Worm (Caenorhabditis elegans): ENCODE measurements around the gene sav-1.

sav-1 gene

DNA sequence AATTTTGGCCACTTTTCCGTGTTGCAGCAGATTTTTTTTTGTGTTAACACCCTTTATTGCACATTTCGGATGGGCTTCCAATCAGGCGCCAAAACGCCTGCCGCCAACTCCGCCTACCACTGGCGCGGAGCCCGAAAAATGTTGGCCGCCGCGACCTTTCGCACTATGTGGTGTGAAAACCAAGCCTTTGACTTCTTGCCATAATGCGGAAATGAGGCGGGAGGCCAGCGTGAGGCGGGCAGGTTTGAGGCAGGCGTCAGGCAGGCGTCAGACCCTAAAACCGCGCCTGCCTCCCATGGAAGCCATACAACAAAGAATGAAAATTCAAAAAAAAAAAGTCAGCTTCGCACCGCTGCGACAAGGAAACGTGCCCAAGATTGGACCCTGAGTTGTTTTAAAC is 29.9 kb upstream of the sav-1 start:
- TF ChIP-seq aly-1 (tag; optimal IDR thresholded peaks at IDR 0.05), result no peak
- TF ChIP-seq hnd-1 (tag; optimal IDR thresholded peaks at IDR 0.05), result no peak
- no peak for TF ChIP-seq flt-1 (GFP tag; IDR thresholded peaks at IDR 0.05)
- no peak for TF ChIP-seq tbx-11 (GFP tag; IDR thresholded peaks at IDR 0.05)
- no peak for TF ChIP-seq pes-1 (GFP tag; IDR thresholded peaks at IDR 0.05)
- no peak for TF ChIP-seq scrt-1 (GFP tag; IDR thresholded peaks at IDR 0.05)
- TF ChIP-seq hmbx-1 (tag; optimal IDR thresholded peaks at IDR 0.05), result no peak
- no peak for TF ChIP-seq F13C5.2 (tag; optimal IDR thresholded peaks at IDR 0.05)
- TF ChIP-seq tbx-37 (GFP tag; conservative IDR thresholded peaks at IDR 0.05), result no peak
- no peak for TF ChIP-seq ets-7 (tag; optimal IDR thresholded peaks at IDR 0.05)
- TF ChIP-seq sea-1 (GFP tag; conservative IDR thresholded peaks at IDR 0.05), result no peak
- no peak for TF ChIP-seq B0310.2 (tag; optimal IDR thresholded peaks at IDR 0.05)

DNA sequence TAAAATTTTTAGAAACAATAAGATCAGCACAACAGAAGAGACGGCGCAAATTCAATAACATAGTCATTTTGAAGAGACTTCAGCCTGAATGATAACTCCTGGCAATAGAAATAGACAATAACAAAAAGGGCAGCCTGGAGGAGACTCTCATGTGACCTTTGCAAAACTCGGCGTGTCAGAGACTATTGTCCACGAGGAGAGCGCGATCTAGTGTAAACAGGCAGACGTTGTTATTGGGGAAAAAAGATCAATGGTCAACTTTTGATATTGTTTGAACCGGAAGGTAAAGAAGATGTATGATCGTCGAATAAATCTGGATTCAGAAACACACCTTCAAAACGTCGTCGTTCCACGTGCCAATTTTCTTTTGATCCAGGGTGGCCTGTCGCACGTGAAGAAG is 29.2 kb upstream of the sav-1 start:
- TF ChIP-seq pes-1 (GFP tag; IDR thresholded peaks at IDR 0.05) (no peak), flt-1 (GFP tag; IDR thresholded peaks at IDR 0.05) (no peak), tbx-11 (GFP tag; IDR thresholded peaks at IDR 0.05) (no peak), ama-1 (optimal IDR thresholded peaks at IDR 0.05) (no peak), ceh-13 (GFP tag; optimal IDR thresholded peaks at IDR 0.05) (no peak), B0310.2 (tag; optimal IDR thresholded peaks at IDR 0.05) (no peak), hmbx-1 (tag; optimal IDR thresholded peaks at IDR 0.05) (no peak), hmg-4 (GFP tag; optimal IDR thresholded peaks at IDR 0.05) (no peak), hnd-1 (tag; optimal IDR thresholded peaks at IDR 0.05) (no peak)

DNA sequence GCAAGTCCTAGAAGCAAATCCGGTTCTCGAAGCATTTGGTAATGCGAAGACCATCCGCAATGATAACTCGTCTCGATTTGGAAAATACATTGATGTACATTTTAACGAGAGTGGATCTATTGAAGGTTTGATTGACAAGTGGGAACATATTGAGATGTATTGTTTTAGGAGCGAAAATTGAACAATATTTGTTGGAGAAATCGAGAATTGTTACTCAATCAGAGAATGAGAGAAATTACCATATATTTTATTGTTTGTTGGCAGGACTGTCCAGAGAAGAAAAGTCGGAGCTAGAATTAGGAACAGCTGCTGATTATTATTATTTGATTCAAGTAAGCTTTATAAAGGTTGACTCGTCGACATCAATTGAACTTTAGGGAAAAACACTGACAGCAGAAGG is 17.5 kb upstream of the sav-1 start:
- no peak for TF ChIP-seq scrt-1 (GFP tag; IDR thresholded peaks at IDR 0.05)
- no peak for TF ChIP-seq tbx-11 (GFP tag; IDR thresholded peaks at IDR 0.05)
- no peak for TF ChIP-seq hmbx-1 (tag; optimal IDR thresholded peaks at IDR 0.05)
- TF ChIP-seq ceh-13 (GFP tag; optimal IDR thresholded peaks at IDR 0.05), result no peak
- TF ChIP-seq ets-7 (tag; optimal IDR thresholded peaks at IDR 0.05), result no peak
- no peak for TF ChIP-seq hnd-1 (tag; optimal IDR thresholded peaks at IDR 0.05)
- no peak for TF ChIP-seq tra-4 (tag; optimal IDR thresholded peaks at IDR 0.05)
- TF ChIP-seq aly-1 (tag; optimal IDR thresholded peaks at IDR 0.05), result no peak
- TF ChIP-seq flt-1 (GFP tag; IDR thresholded peaks at IDR 0.05), result no peak
- TF ChIP-seq hmg-4 (GFP tag; optimal IDR thresholded peaks at IDR 0.05), result no peak
- no peak for TF ChIP-seq tbx-37 (GFP tag; conservative IDR thresholded peaks at IDR 0.05)
- no peak for TF ChIP-seq ama-1 (optimal IDR thresholded peaks at IDR 0.05)
- TF ChIP-seq ceh-36 (tag; optimal IDR thresholded peaks at IDR 0.05), result no peak
- no peak for TF ChIP-seq F13C5.2 (tag; optimal IDR thresholded peaks at IDR 0.05)
- TF ChIP-seq pes-1 (GFP tag; IDR thresholded peaks at IDR 0.05), result no peak
- TF ChIP-seq B0310.2 (tag; optimal IDR thresholded peaks at IDR 0.05), result no peak
- no peak for TF ChIP-seq sea-1 (GFP tag; conservative IDR thresholded peaks at IDR 0.05)

DNA sequence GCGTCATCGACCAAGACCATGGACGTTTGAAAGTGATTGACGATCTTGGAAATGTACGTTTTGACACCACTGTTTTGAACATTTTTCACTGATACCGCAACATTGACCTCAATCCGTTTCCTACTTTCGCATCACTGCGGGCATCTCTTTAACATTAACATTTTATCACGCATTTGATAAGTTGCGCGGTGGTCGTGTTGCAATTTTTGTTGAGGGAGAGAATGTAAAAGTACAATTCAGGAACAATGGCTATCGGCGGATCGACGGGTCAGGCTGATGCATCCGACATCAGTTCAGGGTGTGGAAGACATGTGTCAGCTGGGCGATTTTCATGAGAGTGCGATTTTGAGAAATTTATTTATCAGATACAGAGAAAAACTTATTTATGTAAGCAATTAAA is 16.3 kb upstream of the sav-1 start:
- TF ChIP-seq ama-1 (optimal IDR thresholded peaks at IDR 0.05) (no peak), pes-1 (GFP tag; IDR thresholded peaks at IDR 0.05) (no peak), tbx-37 (GFP tag; conservative IDR thresholded peaks at IDR 0.05) (no peak), F13C5.2 (tag; optimal IDR thresholded peaks at IDR 0.05) (no peak), ceh-13 (GFP tag; optimal IDR thresholded peaks at IDR 0.05) (no peak), hmg-4 (GFP tag; optimal IDR thresholded peaks at IDR 0.05) (no peak), flt-1 (GFP tag; IDR thresholded peaks at IDR 0.05) (no peak), tra-4 (tag; optimal IDR thresholded peaks at IDR 0.05) (no peak), sea-1 (GFP tag; conservative IDR thresholded peaks at IDR 0.05) (no peak), ceh-36 (tag; optimal IDR thresholded peaks at IDR 0.05) (no peak), aly-1 (tag; optimal IDR thresholded peaks at IDR 0.05) (no peak), ets-7 (tag; optimal IDR thresholded peaks at IDR 0.05) (no peak), hnd-1 (tag; optimal IDR thresholded peaks at IDR 0.05) (no peak), tbx-11 (GFP tag; IDR thresholded peaks at IDR 0.05) (no peak), scrt-1 (GFP tag; IDR thresholded peaks at IDR 0.05) (no peak), B0310.2 (tag; optimal IDR thresholded peaks at IDR 0.05) (no peak), hmbx-1 (tag; optimal IDR thresholded peaks at IDR 0.05) (no peak)

ce11 chrX:2302782-2303181 is 15.8 kb upstream of the sav-1 start, which contains the start of gene hum-6:
Gene hum-6, plus strand, starts transcription at chrX:2303082.
- no peak for TF ChIP-seq tbx-11 (GFP tag; IDR thresholded peaks at IDR 0.05)
- TF ChIP-seq ceh-13 (GFP tag; optimal IDR thresholded peaks at IDR 0.05), result no peak
- TF ChIP-seq ets-7 (tag; optimal IDR thresholded peaks at IDR 0.05), result no peak
- TF ChIP-seq hnd-1 (tag; optimal IDR thresholded peaks at IDR 0.05), result no peak
- no peak for TF ChIP-seq ceh-36 (tag; optimal IDR thresholded peaks at IDR 0.05)
- TF ChIP-seq pes-1 (GFP tag; IDR thresholded peaks at IDR 0.05), result no peak
- no peak for TF ChIP-seq hmg-4 (GFP tag; optimal IDR thresholded peaks at IDR 0.05)
- no peak for TF ChIP-seq tra-4 (tag; optimal IDR thresholded peaks at IDR 0.05)
- TF ChIP-seq aly-1 (tag; optimal IDR thresholded peaks at IDR 0.05), result no peak
- TF ChIP-seq hmbx-1 (tag; optimal IDR thresholded peaks at IDR 0.05), result no peak
- TF ChIP-seq tbx-37 (GFP tag; conservative IDR thresholded peaks at IDR 0.05), result no peak
- TF ChIP-seq scrt-1 (GFP tag; IDR thresholded peaks at IDR 0.05), result no peak
- TF ChIP-seq F13C5.2 (tag; optimal IDR thresholded peaks at IDR 0.05), result no peak
- no peak for TF ChIP-seq sea-1 (GFP tag; conservative IDR thresholded peaks at IDR 0.05)
- TF ChIP-seq B0310.2 (tag; optimal IDR thresholded peaks at IDR 0.05), result no peak

- no peak for TF ChIP-seq hmg-4 (GFP tag; optimal IDR thresholded peaks at IDR 0.05)
- TF ChIP-seq ceh-36 (tag; optimal IDR thresholded peaks at IDR 0.05), result no peak
- TF ChIP-seq hnd-1 (tag; optimal IDR thresholded peaks at IDR 0.05), result no peak
- no peak for TF ChIP-seq ceh-13 (GFP tag; optimal IDR thresholded peaks at IDR 0.05)
- TF ChIP-seq tbx-11 (GFP tag; IDR thresholded peaks at IDR 0.05), result no peak
- no peak for TF ChIP-seq flt-1 (GFP tag; IDR thresholded peaks at IDR 0.05)
- no peak for TF ChIP-seq ets-7 (tag; optimal IDR thresholded peaks at IDR 0.05)
- no peak for TF ChIP-seq hmbx-1 (tag; optimal IDR thresholded peaks at IDR 0.05)
- TF ChIP-seq ama-1 (optimal IDR thresholded peaks at IDR 0.05), result no peak
- TF ChIP-seq sea-1 (GFP tag; conservative IDR thresholded peaks at IDR 0.05), result no peak
- no peak for TF ChIP-seq pes-1 (GFP tag; IDR thresholded peaks at IDR 0.05)
- no peak for TF ChIP-seq aly-1 (tag; optimal IDR thresholded peaks at IDR 0.05)
- TF ChIP-seq F13C5.2 (tag; optimal IDR thresholded peaks at IDR 0.05), result no peak
- TF ChIP-seq tra-4 (tag; optimal IDR thresholded peaks at IDR 0.05), result no peak
- TF ChIP-seq scrt-1 (GFP tag; IDR thresholded peaks at IDR 0.05), result no peak
- no peak for TF ChIP-seq tbx-37 (GFP tag; conservative IDR thresholded peaks at IDR 0.05)
- TF ChIP-seq B0310.2 (tag; optimal IDR thresholded peaks at IDR 0.05), result no peak
Measured at ce11 chrX:2301821-2302220, 14.8 kb upstream of the sav-1 start.

ce11 chrX:2294198-2294800 is 7.3 kb upstream of the sav-1 start, which contains the start of gene T10H10.2:
Gene T10H10.2, plus strand, starts transcription at chrX:2294750.
- no peak for TF ChIP-seq ceh-36 (tag; optimal IDR thresholded peaks at IDR 0.05)
- TF ChIP-seq F13C5.2 (tag; optimal IDR thresholded peaks at IDR 0.05), result no peak
- TF ChIP-seq ets-7 (tag; optimal IDR thresholded peaks at IDR 0.05), result no peak
- TF ChIP-seq hmbx-1 (tag; optimal IDR thresholded peaks at IDR 0.05), result no peak
- no peak for TF ChIP-seq ceh-13 (GFP tag; optimal IDR thresholded peaks at IDR 0.05)
- no peak for TF ChIP-seq hmg-4 (GFP tag; optimal IDR thresholded peaks at IDR 0.05)
- no peak for TF ChIP-seq aly-1 (tag; optimal IDR thresholded peaks at IDR 0.05)
- TF ChIP-seq ama-1 (optimal IDR thresholded peaks at IDR 0.05), result no peak
- no peak for TF ChIP-seq pes-1 (GFP tag; IDR thresholded peaks at IDR 0.05)
- no peak for TF ChIP-seq scrt-1 (GFP tag; IDR thresholded peaks at IDR 0.05)
- TF ChIP-seq tbx-37 (GFP tag; conservative IDR thresholded peaks at IDR 0.05), result no peak
- TF ChIP-seq tbx-11 (GFP tag; IDR thresholded peaks at IDR 0.05), result no peak
- no peak for TF ChIP-seq sea-1 (GFP tag; conservative IDR thresholded peaks at IDR 0.05)
- no peak for TF ChIP-seq tra-4 (tag; optimal IDR thresholded peaks at IDR 0.05)
- no peak for TF ChIP-seq B0310.2 (tag; optimal IDR thresholded peaks at IDR 0.05)
- no peak for TF ChIP-seq flt-1 (GFP tag; IDR thresholded peaks at IDR 0.05)
- no peak for TF ChIP-seq hnd-1 (tag; optimal IDR thresholded peaks at IDR 0.05)
